Fruit fly (Drosophila melanogaster): ENCODE data around the gene PGRP-LD.
A peak's percentile ranks its signal among the peaks of the same experiment; 100 is the strongest.

The PGRP-LD gene

DNA sequence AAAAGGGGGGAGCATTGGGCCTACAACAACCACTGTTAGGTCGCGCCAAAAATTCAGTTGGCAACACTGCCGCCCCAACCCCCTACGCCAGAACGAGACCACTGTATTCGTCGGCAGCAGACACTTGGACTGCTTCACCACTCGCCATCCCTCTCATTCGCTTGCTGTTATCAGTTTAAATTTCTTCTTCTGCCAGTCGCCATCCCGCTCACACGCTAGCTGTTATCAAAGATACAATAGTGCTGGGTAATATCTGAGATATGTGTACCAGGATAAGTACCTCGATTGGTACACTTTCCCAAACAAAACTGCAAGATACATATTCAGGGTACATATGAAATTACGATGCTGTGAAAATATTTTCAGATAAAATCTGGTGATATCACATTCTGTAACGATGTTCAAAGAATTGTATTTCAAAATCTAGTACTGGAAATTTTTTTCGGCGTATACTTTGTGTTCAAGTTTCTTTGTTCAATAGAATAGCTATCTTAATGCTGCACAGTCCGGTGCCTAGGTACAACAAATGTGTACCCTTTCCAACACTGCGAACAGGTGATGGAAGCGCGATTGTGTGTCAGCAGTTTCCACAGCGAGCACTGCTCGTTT is 8.9 kb upstream of the PGRP-LD start (continued):
- peak in 1 of 3 experiments; percentile 19 for TF ChIP-seq Stat92E (GFP tag; optimal IDR thresholded peaks at IDR 0.05)
- TF ChIP-seq CG3281 (GFP tag; optimal IDR thresholded peaks at IDR 0.05) = peak; percentile 91
- TF ChIP-seq ci (GFP tag; IDR thresholded peaks at IDR 0.05) = peak; percentile 60; the same call in 2 of the 3 replicates
- peak; percentile 82 to 86 for TF ChIP-seq dpn (GFP tag; optimal IDR thresholded peaks at IDR 0.05)
- peak; percentile 74; the same call in 2 of the 3 replicates for TF ChIP-seq Dbx (GFP tag; IDR thresholded peaks at IDR 0.05)
- peak; percentile 91 for TF ChIP-seq CG2678 (tag; optimal IDR thresholded peaks at IDR 0.05)
- peak; percentile 85 for TF ChIP-seq Fer3 (tag; optimal IDR thresholded peaks at IDR 0.05)
- TF ChIP-seq Bgb (GFP tag; IDR thresholded peaks at IDR 0.05; ENCODE audit: partially characterized antibody) = peak; percentile 67
- TF ChIP-seq HLHmδ (GFP tag; optimal IDR thresholded peaks at IDR 0.05) = peak; percentile 71
- TF ChIP-seq bcd (GFP tag; optimal IDR thresholded peaks at IDR 0.05) = no peak
- TF ChIP-seq CG15011 (GFP tag; optimal IDR thresholded peaks at IDR 0.05) = no peak
- no peak for TF ChIP-seq CG10959 (GFP tag; IDR thresholded peaks at IDR 0.05)
- TF ChIP-seq esg (GFP tag; conservative IDR thresholded peaks at IDR 0.05) = peak; percentile 81
- TF ChIP-seq sob (GFP tag; IDR thresholded peaks at IDR 0.05) = peak; percentile 71
- peak; percentile 72 to 81 for TF ChIP-seq chif (GFP tag; optimal IDR thresholded peaks at IDR 0.05)
- TF ChIP-seq CG31224 (GFP tag; IDR thresholded peaks at IDR 0.05) = peak; percentile 57; the same call in 1 of the 2 replicates
- peak; percentile 88 for TF ChIP-seq CG17361 (GFP tag; IDR thresholded peaks at IDR 0.05)
- TF ChIP-seq mld (GFP tag; IDR thresholded peaks at IDR 0.05; ENCODE audit: partially characterized antibody) = no peak
- TF ChIP-seq H15 (GFP tag; IDR thresholded peaks at IDR 0.05) = no peak
- no peak for TF ChIP-seq Gsc (GFP tag; IDR thresholded peaks at IDR 0.05)
- TF ChIP-seq unpg (GFP tag; optimal IDR thresholded peaks at IDR 0.05) = peak; percentile 87
- peak; percentile 76 for TF ChIP-seq Myb (GFP tag; optimal IDR thresholded peaks at IDR 0.05)
- no peak for TF ChIP-seq Doc2 (GFP tag; IDR thresholded peaks at IDR 0.05)
- no peak for TF ChIP-seq fru (optimal IDR thresholded peaks at IDR 0.05)
- TF ChIP-seq CG32772 (GFP tag; IDR thresholded peaks at IDR 0.05) = peak; percentile 48; the same call in 1 of the 2 replicates
- TF ChIP-seq bowl (GFP tag; IDR thresholded peaks at IDR 0.05) = no peak
- peak; percentile 84 for TF ChIP-seq CG14710 (tag; optimal IDR thresholded peaks at IDR 0.05)
- TF ChIP-seq CG34422 (GFP tag; IDR thresholded peaks at IDR 0.05) = peak; percentile 90
- peak; percentile 73 for TF ChIP-seq CG1603 (tag; optimal IDR thresholded peaks at IDR 0.05)
- TF ChIP-seq dimm (GFP tag; IDR thresholded peaks at IDR 0.05) = no peak; the same call in 1 of the 2 replicates
- TF ChIP-seq tup (GFP tag; optimal IDR thresholded peaks at IDR 0.05) = peak; percentile 74
- TF ChIP-seq yki (optimal IDR thresholded peaks at IDR 0.05) = no peak
- peak; percentile 62; the same call in 3 of the 4 replicates for TF ChIP-seq Gug (GFP tag; IDR thresholded peaks at IDR 0.05)
- peak; percentile 59 for TF ChIP-seq CG6813 (GFP tag; optimal IDR thresholded peaks at IDR 0.05)
- TF ChIP-seq lbe (GFP tag; optimal IDR thresholded peaks at IDR 0.05) = peak; percentile 84
- TF ChIP-seq Ravus (GFP tag; IDR thresholded peaks at IDR 0.05) = peak; percentile 20; the same call in 1 of the 2 replicates
- TF ChIP-seq sd (tag; optimal IDR thresholded peaks at IDR 0.05) = peak; percentile 63
- TF ChIP-seq zf30C (GFP tag; optimal IDR thresholded peaks at IDR 0.05) = peak; percentile 58
- TF ChIP-seq lilli (GFP tag; optimal IDR thresholded peaks at IDR 0.05) = peak; percentile 90
- TF ChIP-seq disco-r (GFP tag; optimal IDR thresholded peaks at IDR 0.05) = peak; percentile 63
- TF ChIP-seq CG8281 (tag; optimal IDR thresholded peaks at IDR 0.05) = no peak
- TF ChIP-seq CG3995 (GFP tag; optimal IDR thresholded peaks at IDR 0.05) = peak; percentile 50
- no peak for TF ChIP-seq CG15479 (GFP tag; optimal IDR thresholded peaks at IDR 0.05)
- TF ChIP-seq repo (GFP tag; optimal IDR thresholded peaks at IDR 0.05) = peak; percentile 64
- TF ChIP-seq HLH3B (GFP tag; IDR thresholded peaks at IDR 0.05) = peak; percentile 54
- TF ChIP-seq cg (GFP tag; optimal IDR thresholded peaks at IDR 0.05) = no peak
- TF ChIP-seq Spps (tag; optimal IDR thresholded peaks at IDR 0.05) = peak; percentile 48
- no peak for TF ChIP-seq Kr (GFP tag; optimal IDR thresholded peaks at IDR 0.05)
- peak; percentile 81 for TF ChIP-seq schlank (tag; optimal IDR thresholded peaks at IDR 0.05)
- no peak for TF ChIP-seq Neu2 (GFP tag; optimal IDR thresholded peaks at IDR 0.05; ENCODE audit: borderline replicate concordance)
